Worm (Caenorhabditis elegans): ENCODE data around the gene Y44A6D.3.

Y44A6D.3 gene

ce11 chrV:20758106-20758505 lies 34.1 kb downstream of the Y44A6D.3 start:
- no peak for TF ChIP-seq pha-4 (tag; optimal IDR thresholded peaks at IDR 0.05)
- TF ChIP-seq ztf-28 (GFP tag; IDR thresholded peaks at IDR 0.05), result no peak
- no peak for TF ChIP-seq hlh-26 (GFP tag; conservative IDR thresholded peaks at IDR 0.05)
- TF ChIP-seq nfya-1 (tag; optimal IDR thresholded peaks at IDR 0.05; ENCODE audit: borderline replicate concordance, insufficient read depth), result no peak
- TF ChIP-seq nfyb-1 (GFP tag; IDR thresholded peaks at IDR 0.05), result no peak
- TF ChIP-seq bed-2 (GFP tag; IDR thresholded peaks at IDR 0.05), result no peak
- no peak for TF ChIP-seq ama-1 (optimal IDR thresholded peaks at IDR 0.05)
- no peak for TF ChIP-seq ama-1 (GFP tag; optimal IDR thresholded peaks at IDR 0.05)
- no peak for TF ChIP-seq aptf-2 (GFP tag; conservative IDR thresholded peaks at IDR 0.05)
- TF ChIP-seq attf-6 (GFP tag; IDR thresholded peaks at IDR 0.05), result no peak
- no peak for TF ChIP-seq pbrm-1 (GFP tag; IDR thresholded peaks at IDR 0.05)
- no peak for TF ChIP-seq rpc-1 (optimal IDR thresholded peaks at IDR 0.05)
- no peak for TF ChIP-seq rpc-1 (tag; optimal IDR thresholded peaks at IDR 0.05)
- no peak for TF ChIP-seq hlh-12 (tag; optimal IDR thresholded peaks at IDR 0.05)
- no peak for TF ChIP-seq nhr-90 (tag; optimal IDR thresholded peaks at IDR 0.05)
- no peak for TF ChIP-seq ets-4 (GFP tag; optimal IDR thresholded peaks at IDR 0.05)
- no peak for TF ChIP-seq snpc-1.3 (tag; optimal IDR thresholded peaks at IDR 0.05; ENCODE audit: insufficient read depth)
- TF ChIP-seq him-1 (tag; optimal IDR thresholded peaks at IDR 0.05), result no peak
- TF ChIP-seq nfya-2 (GFP tag; IDR thresholded peaks at IDR 0.05), result no peak
- TF ChIP-seq C06A6.2 (GFP tag; conservative IDR thresholded peaks at IDR 0.05), result no peak
- no peak for TF ChIP-seq zim-3 (tag; optimal IDR thresholded peaks at IDR 0.05)
- no peak for TF ChIP-seq T26A5.8 (tag; optimal IDR thresholded peaks at IDR 0.05)

DNA sequence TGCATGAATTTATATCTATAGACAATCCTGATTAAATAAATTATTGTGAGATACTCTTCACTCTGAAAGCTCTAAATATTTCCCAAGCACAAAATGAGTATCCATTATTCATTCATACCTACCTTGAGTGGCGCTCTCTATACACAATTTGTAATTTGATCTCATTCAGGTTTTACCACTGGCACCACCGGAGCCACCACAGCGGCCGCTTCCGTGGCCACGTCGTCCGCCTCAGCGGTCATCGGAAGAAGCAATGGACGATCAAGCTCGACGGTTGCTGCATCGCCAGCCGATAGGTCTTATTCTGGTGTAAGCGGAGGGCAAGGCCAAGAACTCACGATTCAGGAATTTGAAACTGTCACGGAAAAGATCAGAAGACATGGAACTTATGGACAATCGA lies 35.0 kb downstream of the Y44A6D.3 start:
- TF ChIP-seq zfh-2 (GFP tag; conservative IDR thresholded peaks at IDR 0.05) (peak; percentile 66; the same call in 1 of the 2 replicates), lin-40 (tag; optimal IDR thresholded peaks at IDR 0.05) (no peak), nfya-2 (GFP tag; IDR thresholded peaks at IDR 0.05) (no peak)

- TF ChIP-seq B0261.1 (tag; optimal IDR thresholded peaks at IDR 0.05), result no peak
- no peak for TF ChIP-seq nfyb-1 (GFP tag; IDR thresholded peaks at IDR 0.05)
- TF ChIP-seq Y53G8AR.9 (GFP tag; conservative IDR thresholded peaks at IDR 0.05), result no peak
- TF ChIP-seq hlh-26 (GFP tag; conservative IDR thresholded peaks at IDR 0.05), result no peak
- TF ChIP-seq F55B11.4 (tag; optimal IDR thresholded peaks at IDR 0.05; ENCODE audit: borderline replicate concordance, insufficient read depth), result no peak
- TF ChIP-seq athp-1 (tag; optimal IDR thresholded peaks at IDR 0.05), result no peak
- no peak for TF ChIP-seq sea-2 (GFP tag; IDR thresholded peaks at IDR 0.05)
- TF ChIP-seq zfh-2 (GFP tag; conservative IDR thresholded peaks at IDR 0.05), result peak; percentile 66
- TF ChIP-seq hmg-20 (GFP tag; IDR thresholded peaks at IDR 0.05), result no peak
- TF ChIP-seq pha-4 (tag; optimal IDR thresholded peaks at IDR 0.05), result peak; percentile 95
- no peak for TF ChIP-seq F57A8.1 (GFP tag; optimal IDR thresholded peaks at IDR 0.05)
- no peak for TF ChIP-seq madf-6 (GFP tag; IDR thresholded peaks at IDR 0.05)
- TF ChIP-seq him-1 (tag; optimal IDR thresholded peaks at IDR 0.05), result no peak
- no peak for TF ChIP-seq madf-3 (GFP tag; IDR thresholded peaks at IDR 0.05)
- TF ChIP-seq fkh-3 (tag; optimal IDR thresholded peaks at IDR 0.05), result peak; percentile 12
- TF ChIP-seq sptf-2 (GFP tag; optimal IDR thresholded peaks at IDR 0.05), result no peak
- no peak for TF ChIP-seq mel-28 (tag; optimal IDR thresholded peaks at IDR 0.05; ENCODE audit: borderline replicate concordance)
These were observed 35.7 kb downstream of the Y44A6D.3 start for ce11 chrV:20756385-20756996.

All from whole organism, young adult.